Worm (Caenorhabditis elegans) whole organism, dauer: ENCODE results near the gene fbxa-18.

Experiments
- unc-62 ChIP-seq: sonication (generic microtip); optimal IDR thresholded peaks from 2 replicates; lab custom pipeline; 2017; ENCODE audit warnings: missing biosample characterization, missing genetic modification reagents, missing genetic modification characterization

Gene fbxa-18

DNA sequence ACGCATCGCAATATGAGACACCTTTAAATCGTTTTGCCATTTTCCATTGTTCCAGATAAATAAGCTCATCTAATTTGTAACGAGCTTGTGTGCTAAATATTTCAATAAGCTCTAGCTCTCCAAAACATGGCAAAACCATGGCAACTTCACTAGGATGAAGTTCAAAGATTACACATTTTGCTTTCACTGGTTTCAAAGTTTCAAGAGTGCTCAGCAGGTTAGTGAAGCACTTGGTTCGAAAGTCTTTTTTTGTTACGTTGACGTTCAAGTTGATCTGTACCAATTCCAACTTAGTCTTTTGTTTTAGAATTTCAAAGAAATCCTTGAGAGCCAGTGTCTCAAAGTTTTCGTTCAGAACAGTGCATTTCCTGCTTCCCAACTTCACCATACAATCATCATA, at the start of gene fbxa-18:
TSS of gene fbxa-18 (plus strand) at position 301 of the 400 bp plus-strand sequence.
- no peak for TF ChIP-seq unc-62 (GFP tag; lab: Kevin White, UChicago)

DNA sequence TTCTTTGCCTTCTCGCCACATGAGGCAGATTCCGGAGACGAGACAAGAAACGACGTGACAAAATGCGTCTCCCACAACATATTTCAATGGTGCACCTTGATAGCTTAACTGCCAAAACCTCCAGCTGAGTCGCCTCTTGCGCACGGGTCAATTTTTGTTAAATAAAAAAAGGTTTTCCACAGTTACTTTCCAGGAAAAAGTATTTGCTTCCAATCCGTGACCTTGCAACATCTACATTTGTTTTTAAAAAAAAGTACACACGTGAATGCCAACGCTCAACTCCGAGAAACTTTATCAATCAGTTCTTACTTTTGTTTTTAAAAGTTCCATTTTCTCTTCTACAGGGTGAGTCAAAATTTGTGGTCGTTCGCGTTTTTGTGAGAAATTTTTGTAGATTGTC, 48.2 kb upstream of the fbxa-18 start, which contains the start of gene F22B8.7:
TSS of gene F22B8.7 (plus strand) at position 301 of the 400 bp plus-strand sequence.
- TF ChIP-seq unc-62 (GFP tag; lab: Kevin White, UChicago): no peak

DNA sequence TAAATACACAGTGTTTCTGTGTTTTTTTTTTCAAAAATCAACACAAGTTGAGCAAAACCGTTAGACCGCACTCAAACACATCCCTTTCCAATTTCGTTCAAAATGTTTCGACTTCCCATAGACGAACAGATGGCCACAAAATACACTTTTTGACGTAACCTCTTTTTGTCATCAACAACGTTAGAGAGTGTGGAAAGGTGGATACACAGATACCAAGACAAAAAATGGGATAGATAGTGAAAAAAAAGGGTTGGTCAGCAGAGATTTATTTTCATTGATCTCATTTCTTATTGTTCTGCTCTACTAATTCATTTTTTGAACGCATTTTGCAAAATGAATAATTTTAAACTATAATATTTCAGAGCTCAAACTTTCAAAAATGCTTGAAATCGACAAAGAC, 47.6 kb upstream of the fbxa-18 start:
- TF ChIP-seq unc-62 (GFP tag; lab: Kevin White, UChicago): no peak

DNA sequence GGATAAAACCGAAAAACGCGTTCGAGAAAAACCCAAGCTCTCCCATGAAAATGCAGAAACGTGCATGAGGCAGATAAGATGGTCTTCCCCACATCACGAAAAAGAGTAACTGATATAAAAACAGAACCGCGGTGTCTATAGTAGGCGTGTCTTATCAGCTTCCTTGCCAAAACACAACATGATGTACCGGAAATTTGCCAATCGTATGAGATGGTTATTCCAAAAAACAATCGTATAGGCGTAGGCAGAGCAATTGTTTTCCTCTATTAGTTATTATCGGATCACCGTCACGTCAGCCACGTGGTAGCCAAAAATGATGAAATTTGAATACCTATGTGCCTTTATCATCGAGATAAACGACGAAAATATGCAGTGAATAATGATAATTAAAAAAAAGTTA, 43.0 kb upstream of the fbxa-18 start, which contains the start of gene str-7:
TSS of gene str-7 (minus strand) at position 101 of the 400 bp plus-strand sequence.
- no peak for TF ChIP-seq unc-62 (GFP tag; lab: Kevin White, UChicago)

DNA sequence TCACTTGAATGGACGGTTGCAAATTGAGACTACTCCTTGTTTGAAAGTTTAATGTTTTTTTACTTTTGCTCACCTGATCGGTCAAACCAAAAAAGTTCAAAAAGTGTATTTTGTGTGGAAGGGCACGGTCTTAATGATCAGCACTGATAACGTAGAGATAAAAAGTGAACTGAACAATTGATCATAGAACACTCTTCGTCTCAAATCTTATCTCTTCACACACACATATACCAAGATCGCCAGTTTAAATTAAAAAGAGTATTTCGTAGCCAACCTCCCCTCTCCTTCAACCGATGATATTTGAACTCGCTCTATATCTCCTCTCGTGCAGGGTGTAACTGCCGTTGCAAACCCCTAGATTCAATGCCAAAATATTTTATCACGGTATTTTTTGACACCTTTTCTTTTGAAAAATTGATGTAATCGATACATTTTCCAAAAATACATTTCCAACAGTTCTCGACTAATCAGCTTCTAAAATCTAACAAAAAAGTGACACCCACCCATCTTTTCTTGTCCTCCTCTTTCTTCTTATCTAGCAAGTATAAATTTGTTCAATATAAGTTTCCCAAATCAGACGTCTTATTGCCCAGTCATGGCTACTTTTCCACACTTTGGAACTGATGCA, 42.3 kb upstream of the fbxa-18 start, which contains the start of gene cth-1:
TSS of gene cth-1 (plus strand) at position 578 of the 628 bp plus-strand sequence.
- no peak for TF ChIP-seq unc-62 (GFP tag; lab: Kevin White, UChicago)

DNA sequence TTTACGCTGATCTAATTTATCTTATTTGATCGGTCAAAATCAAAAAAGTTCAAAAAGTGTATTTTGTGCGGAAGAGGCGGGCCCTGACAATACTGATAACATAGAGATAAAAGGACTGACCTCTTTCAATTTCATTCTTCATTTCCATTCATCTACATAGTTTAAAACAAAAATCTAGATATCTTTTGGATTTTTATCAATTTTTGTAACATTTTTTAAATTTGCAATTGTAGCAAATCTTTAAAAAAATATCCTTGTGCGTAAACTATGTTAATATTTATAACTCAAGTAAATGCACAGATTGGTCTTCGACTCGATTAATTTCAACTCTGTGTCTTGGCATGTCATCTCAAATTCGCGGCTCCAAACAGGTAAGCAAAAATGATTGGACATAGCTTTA, 38.9 kb upstream of the fbxa-18 start, which contains the start of gene argk-1:
TSS of gene argk-1 (plus strand) at position 301 of the 400 bp plus-strand sequence.
- TF ChIP-seq unc-62 (GFP tag; lab: Kevin White, UChicago): no peak

DNA sequence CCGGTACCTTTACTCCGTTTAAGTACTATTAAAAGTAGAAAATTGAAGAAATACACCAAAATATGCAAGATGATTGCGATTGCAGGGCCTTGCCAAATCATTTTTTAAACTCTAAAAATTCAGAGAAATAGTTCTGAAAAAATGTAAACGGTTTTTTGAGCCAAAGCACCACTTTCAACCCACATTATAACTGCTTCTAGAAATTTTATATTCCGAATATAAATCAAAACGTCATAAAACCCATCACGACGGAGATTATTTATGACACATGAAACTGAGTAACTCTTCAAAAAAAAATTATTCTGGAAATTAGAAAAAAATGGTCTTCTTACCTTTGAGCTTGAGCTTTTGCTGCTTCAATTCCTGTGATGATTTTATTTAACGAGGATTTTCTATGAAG, 28.2 kb upstream of the fbxa-18 start, which contains the start of gene srxa-16:
TSS of gene srxa-16 (minus strand) at position 101 of the 400 bp plus-strand sequence.
- TF ChIP-seq unc-62 (GFP tag; lab: Kevin White, UChicago): no peak

DNA sequence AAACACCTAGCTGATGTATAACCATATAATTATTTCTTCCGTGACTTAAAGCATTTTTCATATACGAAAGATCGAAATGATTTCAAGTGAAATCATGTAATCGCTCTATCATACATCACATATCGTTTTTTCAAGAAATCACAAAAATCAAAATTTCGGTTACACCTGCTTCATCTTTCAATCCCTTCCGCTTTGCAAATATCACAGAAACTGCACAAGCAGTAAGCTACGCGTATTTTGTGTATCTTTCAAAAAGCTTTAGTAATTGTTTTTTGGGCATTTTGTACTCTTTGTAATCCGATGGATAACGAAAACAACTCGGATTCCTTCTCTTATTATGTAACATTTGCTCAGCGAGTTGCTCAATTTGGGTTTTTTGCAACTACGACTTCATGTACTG, 27.1 kb upstream of the fbxa-18 start, which contains the start of gene str-25:
TSS of gene str-25 (plus strand) at position 301 of the 400 bp plus-strand sequence.
- no peak for TF ChIP-seq unc-62 (GFP tag; lab: Kevin White, UChicago)

DNA sequence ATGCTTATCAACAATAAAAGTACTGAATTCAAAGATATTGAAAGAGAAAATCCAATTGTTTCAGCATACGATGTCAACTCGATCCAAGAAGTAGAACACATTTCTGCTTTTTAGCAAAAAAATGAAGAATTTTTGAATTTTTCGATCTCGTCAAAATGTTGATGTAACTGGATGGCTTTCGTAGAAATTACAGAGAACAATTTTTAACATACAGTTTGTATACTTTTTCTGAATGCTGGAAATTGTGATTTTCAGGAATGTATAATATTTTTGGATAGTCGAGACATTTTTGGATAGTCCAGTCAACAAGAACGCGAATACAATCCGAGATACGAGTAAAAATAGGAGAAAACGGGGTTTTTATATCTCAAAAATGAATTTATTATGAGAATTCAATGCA, 23.9 kb upstream of the fbxa-18 start, which contains the start of gene str-103:
TSS of gene str-103 (minus strand) at position 101 of the 400 bp plus-strand sequence.
- TF ChIP-seq unc-62 (GFP tag; lab: Kevin White, UChicago): no peak

DNA sequence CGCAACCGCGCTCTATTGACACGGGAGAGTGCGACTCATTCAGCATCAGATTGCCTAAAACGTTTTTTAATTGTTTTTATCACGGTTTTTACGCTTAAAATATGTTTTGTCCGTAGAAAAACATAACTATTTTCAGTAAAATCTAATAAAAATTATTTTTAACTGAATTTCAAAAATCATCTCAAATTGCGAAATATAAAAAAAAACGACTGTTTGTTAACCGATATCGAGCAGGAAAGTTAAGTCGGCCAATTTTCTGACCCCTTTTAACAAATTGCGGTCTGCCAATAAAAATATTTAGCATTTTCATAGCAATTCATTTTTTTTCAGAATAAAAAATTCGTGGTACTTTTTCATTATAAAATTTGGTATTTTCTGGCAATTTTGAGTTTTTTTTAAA, 22.0 kb upstream of the fbxa-18 start:
- TF ChIP-seq unc-62 (GFP tag; lab: Kevin White, UChicago): no peak

DNA sequence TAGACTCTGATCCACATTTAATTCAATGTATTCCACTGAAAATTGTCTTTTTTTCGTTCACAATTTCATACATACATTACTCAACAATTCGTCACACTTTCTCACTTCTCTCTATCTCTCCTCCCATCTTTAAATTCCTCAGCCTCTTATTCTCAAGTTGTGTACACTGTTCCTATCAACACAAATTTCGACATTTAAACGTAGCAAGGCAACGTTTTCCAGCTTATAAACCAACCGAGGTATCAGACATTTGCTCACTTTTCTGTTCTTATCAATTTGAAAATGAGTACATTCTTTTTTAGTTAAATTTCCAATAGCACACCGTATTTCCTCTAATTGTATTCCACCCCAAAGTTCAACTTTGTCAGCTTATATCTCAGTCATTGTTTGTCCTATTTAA, 21.5 kb upstream of the fbxa-18 start, which contains the start of gene skr-3:
TSS of gene skr-3 (plus strand) at position 163 of the 400 bp plus-strand sequence.
- TF ChIP-seq unc-62 (GFP tag; lab: Kevin White, UChicago): no peak

DNA sequence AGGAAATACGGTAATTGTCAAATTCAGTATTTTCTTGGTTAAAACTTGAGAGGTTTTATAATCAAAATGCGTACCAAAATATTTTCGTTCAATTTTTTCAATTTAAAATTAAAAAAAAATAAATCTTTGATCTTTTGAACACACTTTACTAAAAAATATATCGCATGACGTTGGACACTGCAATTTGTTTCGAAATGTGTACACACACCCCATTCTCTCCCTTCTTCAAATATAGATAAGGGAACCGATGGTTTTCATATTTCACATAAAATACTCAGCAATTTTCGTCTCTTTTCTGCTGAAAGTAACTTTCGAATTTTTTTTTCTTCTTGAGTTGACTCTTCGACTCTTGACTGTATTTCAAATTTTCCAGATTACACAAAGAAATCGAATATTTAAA, 21.0 kb upstream of the fbxa-18 start:
- TF ChIP-seq unc-62 (GFP tag; lab: Kevin White, UChicago): no peak

DNA sequence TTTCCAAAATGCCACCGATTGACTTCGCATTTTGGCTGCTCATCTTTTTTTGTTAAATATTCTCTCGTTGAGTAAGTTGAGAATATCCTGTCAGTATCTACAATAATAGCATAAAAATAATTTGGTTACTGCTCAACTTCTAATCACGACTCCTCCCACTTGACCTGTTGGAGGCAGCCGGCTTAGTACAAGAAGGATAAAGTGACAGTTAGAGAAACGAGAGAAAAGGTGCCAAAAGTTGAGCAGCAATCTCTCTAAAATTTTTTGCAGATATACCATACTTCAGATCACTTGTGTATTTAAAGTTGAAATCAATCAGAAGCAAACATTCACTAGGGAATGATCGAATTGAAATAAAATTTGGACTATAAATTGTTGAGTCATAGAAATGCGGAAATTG, 17.7 kb upstream of the fbxa-18 start, which contains the start of gene nhr-111:
TSS of gene nhr-111 (minus strand) at position 101 of the 400 bp plus-strand sequence.
- no peak for TF ChIP-seq unc-62 (GFP tag; lab: Kevin White, UChicago)

DNA sequence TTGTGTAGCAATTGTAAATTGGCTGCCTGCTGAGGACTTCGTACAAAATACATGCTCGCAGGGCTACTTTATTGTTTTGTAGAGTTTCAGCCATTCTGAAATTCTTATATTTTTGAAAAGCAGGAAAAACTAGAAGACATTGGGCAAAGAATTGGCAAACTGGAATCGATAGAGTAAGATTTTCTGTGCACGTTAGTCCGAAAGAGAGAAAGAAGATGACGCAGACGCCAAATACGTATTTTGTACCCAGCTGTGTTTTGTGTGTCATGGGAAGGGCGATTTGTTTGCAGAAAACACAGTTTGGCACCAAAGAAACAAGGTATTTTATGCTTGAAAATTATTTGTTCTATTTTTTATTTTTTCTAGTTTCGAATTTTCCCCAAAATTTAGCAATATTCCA, 15.1 kb upstream of the fbxa-18 start, which contains the start of gene fbxa-143:
TSS of gene fbxa-143 (minus strand) at position 101 of the 400 bp plus-strand sequence.
- TF ChIP-seq unc-62 (GFP tag; lab: Kevin White, UChicago): no peak

DNA sequence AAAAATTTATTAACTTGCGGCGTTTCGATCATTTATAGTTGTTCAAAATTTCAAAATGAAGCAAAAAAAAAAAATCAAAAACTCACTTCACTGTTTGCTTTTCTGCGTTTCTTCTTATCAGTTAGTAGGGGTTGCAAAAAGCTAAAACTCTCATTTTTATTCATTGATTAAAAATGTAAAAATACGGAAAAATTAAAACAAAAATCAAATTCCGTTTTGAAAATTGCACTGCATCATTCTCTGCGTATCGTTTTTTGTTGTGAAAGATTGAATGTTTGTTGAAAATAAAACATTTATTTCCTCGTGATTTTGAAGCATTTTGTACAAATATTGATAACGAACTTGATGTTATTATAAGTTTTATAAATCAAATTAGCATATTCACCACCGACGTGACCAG, 13.4 kb upstream of the fbxa-18 start:
- no peak for TF ChIP-seq unc-62 (GFP tag; lab: Kevin White, UChicago)

DNA sequence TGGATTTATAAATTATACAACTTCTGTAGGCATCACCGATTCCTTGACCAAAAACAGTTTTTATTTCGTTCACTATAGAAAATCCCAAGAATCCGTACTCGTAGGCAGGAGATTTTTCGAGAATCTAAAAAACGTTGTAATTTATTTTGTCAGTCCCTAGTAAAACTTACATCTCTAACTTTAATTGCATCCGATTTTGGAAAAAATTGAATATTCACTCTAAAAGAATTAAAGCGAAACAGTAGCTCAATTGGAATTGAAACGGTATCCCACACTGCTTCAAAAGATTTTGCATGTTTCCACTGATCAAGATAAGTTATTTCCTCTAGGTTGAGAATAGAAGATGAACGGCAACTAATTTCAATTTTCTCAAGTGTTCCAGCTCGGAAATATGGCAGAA, 11.2 kb upstream of the fbxa-18 start, which contains the start of gene fbxa-142:
TSS of gene fbxa-142 (minus strand) at position 101 of the 400 bp plus-strand sequence.
- no peak for TF ChIP-seq unc-62 (GFP tag; lab: Kevin White, UChicago)
